Worm (Caenorhabditis elegans) whole organism, young adult: ENCODE data around the gene F37C12.14.

ENCODE experiments used
- B0019.2 ChIP-seq: fragments of 200-800 bp; sonication (Bioruptor generic); conservative IDR thresholded peaks from 2 replicates; pipeline ENCODE4 v1.3.6; 2022; ENCODE audit warnings: missing genetic modification reagents, missing genetic modification characterization, missing compliant biosample characterization
- D2030.7 ChIP-seq: fragments of 200-800 bp; sonication (Bioruptor generic); IDR thresholded peaks from 2 replicates; pipeline ENCODE4 v1.3.6; 2022; ENCODE audit warnings: missing genetic modification reagents, missing genetic modification characterization, missing compliant biosample characterization
- F22D6.2 ChIP-seq: sonication (generic microtip); optimal IDR thresholded peaks from 2 replicates; lab custom pipeline; 2016; ENCODE audit warnings: mild to moderate bottlenecking, missing genetic modification characterization, missing compliant biosample characterization
- F49E8.2 ChIP-seq: sonication (generic microtip); optimal IDR thresholded peaks from 3 replicates; lab custom pipeline; 2017; ENCODE audit warnings: missing genetic modification characterization, mild to moderate bottlenecking, missing compliant biosample characterization, antibody characterized with exemption, moderate library complexity; ENCODE audit not compliant: insufficient read depth
- F55B11.4 ChIP-seq: sonication (generic microtip); optimal IDR thresholded peaks from 2 replicates; lab custom pipeline; 2016; ENCODE audit warnings: missing compliant biosample characterization, missing genetic modification characterization, borderline replicate concordance; ENCODE audit not compliant: insufficient read depth
- F57A8.1 ChIP-seq: fragments of 200-800 bp; sonication (Bioruptor generic); optimal IDR thresholded peaks from 2 replicates; lab custom pipeline; 2018; ENCODE audit warnings: mild to moderate bottlenecking, missing genetic modification characterization, moderate library complexity, missing compliant biosample characterization
- K11D2.4 ChIP-seq: fragments of 200-800 bp; sonication (Bioruptor generic); IDR thresholded peaks from 2 replicates; pipeline ENCODE4 v1.3.6; 2022; ENCODE audit warnings: missing genetic modification reagents, missing genetic modification characterization, missing compliant biosample characterization
- Y53G8AR.9 ChIP-seq: fragments of 200-800 bp; sonication (Bioruptor generic); conservative IDR thresholded peaks from 2 replicates; pipeline ENCODE4 v1.3.6; 2022; ENCODE audit warnings: missing genetic modification reagents, missing genetic modification characterization, missing compliant biosample characterization
- Y56A3A.18 ChIP-seq: fragments of 200-800 bp; sonication (Bioruptor generic); IDR thresholded peaks from 2 replicates; pipeline ENCODE4 v1.3.6; 2022; ENCODE audit warnings: missing genetic modification reagents, missing genetic modification characterization, missing compliant biosample characterization
- Y95B8A.8 ChIP-seq: fragments of 200-800 bp; sonication (Bioruptor generic); IDR thresholded peaks from 2 replicates; pipeline ENCODE4 v1.3.6; 2022; ENCODE audit warnings: missing genetic modification reagents, missing genetic modification characterization, missing compliant biosample characterization
- ZK185.1 ChIP-seq: sonication (generic microtip); optimal IDR thresholded peaks from 2 replicates; lab custom pipeline; 2016; ENCODE audit warnings: mild to moderate bottlenecking, missing genetic modification characterization, missing compliant biosample characterization; ENCODE audit not compliant: poor library complexity, severe bottlenecking
- akir-1 ChIP-seq: fragments of 200-800 bp; sonication (Bioruptor generic); optimal IDR thresholded peaks from 2 replicates; lab custom pipeline; 2018; ENCODE audit warnings: mild to moderate bottlenecking, missing genetic modification characterization, moderate library complexity, missing compliant biosample characterization
- aptf-2 ChIP-seq: fragments of 200-800 bp; sonication (Bioruptor generic); conservative IDR thresholded peaks from 2 replicates; pipeline ENCODE4 v1.3.6; 2022; ENCODE audit warnings: missing genetic modification reagents, missing genetic modification characterization, missing compliant biosample characterization
- aptf-3 ChIP-seq: fragments of 200-800 bp; sonication (Bioruptor generic); IDR thresholded peaks from 2 replicates; pipeline ENCODE4 v1.3.6; 2022; ENCODE audit warnings: missing genetic modification characterization, missing compliant biosample characterization
- cebp-1 ChIP-seq, 2 experiments: fragments of 200-800 bp in 1 of 2; sonication (Bioruptor generic) in 1 of 2; sonication (generic microtip) in 1 of 2; IDR thresholded peaks in 1 of 2; optimal IDR thresholded peaks in 1 of 2; 2 replicates each; pipeline versions ENCODE4 v1.3.6 to Lab custom; 2017 to 2022; ENCODE audit warnings: missing compliant biosample characterization in 2 of 2, missing genetic modification characterization in 2 of 2, mild to moderate bottlenecking in 1 of 2, missing genetic modification reagents in 1 of 2, moderate library complexity in 1 of 2
- cebp-2 ChIP-seq: fragments of 200-800 bp; sonication (Bioruptor generic); IDR thresholded peaks from 2 replicates; pipeline ENCODE4 v1.3.6; 2022; ENCODE audit warnings: missing genetic modification characterization, missing compliant biosample characterization
- ceh-27 ChIP-seq: fragments of 200-800 bp; sonication (Bioruptor generic); optimal IDR thresholded peaks from 2 replicates; lab custom pipeline; 2018; ENCODE audit warnings: mild to moderate bottlenecking, missing genetic modification characterization, moderate library complexity, missing compliant biosample characterization
- ceh-40 ChIP-seq: fragments of 200-800 bp; sonication (Bioruptor generic); IDR thresholded peaks from 2 replicates; pipeline ENCODE4 v1.3.6; 2022; ENCODE audit warnings: missing genetic modification characterization, missing compliant biosample characterization
- dpl-1 ChIP-seq: fragments of 150-350 bp; optimal IDR thresholded peaks from 2 replicates; lab custom pipeline; 2014; ENCODE audit warnings: missing biosample characterization, missing genetic modification reagents, missing genetic modification characterization
- efl-1 ChIP-seq: fragments of 150-350 bp; optimal IDR thresholded peaks from 2 replicates; lab custom pipeline; 2014; ENCODE audit warnings: missing biosample characterization, missing genetic modification reagents, missing genetic modification characterization
- egrh-3 ChIP-seq: fragments of 200-800 bp; sonication (Bioruptor generic); IDR thresholded peaks from 2 replicates; pipeline ENCODE4 v1.3.6; 2022; ENCODE audit warnings: missing genetic modification reagents, missing genetic modification characterization, missing compliant biosample characterization
- gei-17 ChIP-seq: fragments of 200-800 bp; sonication (Bioruptor generic); optimal IDR thresholded peaks from 2 replicates; lab custom pipeline; 2018; ENCODE audit warnings: mild to moderate bottlenecking, missing genetic modification characterization, missing compliant biosample characterization
- him-1 ChIP-seq: sonication (generic microtip); optimal IDR thresholded peaks from 2 replicates; lab custom pipeline; 2016; ENCODE audit warnings: missing genotype, missing genetic modification reagents, missing genetic modification characterization, missing compliant biosample characterization
- hsf-1 ChIP-seq: fragments of 200-800 bp; sonication (Bioruptor generic); IDR thresholded peaks from 2 replicates; pipeline ENCODE4 v1.3.6; 2022; ENCODE audit warnings: missing genetic modification reagents, missing genetic modification characterization, missing compliant biosample characterization
- lag-1 ChIP-seq: fragments of 200-800 bp; sonication (Bioruptor generic); IDR thresholded peaks from 2 replicates; pipeline ENCODE4 v1.3.6; 2022; ENCODE audit warnings: missing genetic modification reagents, missing genetic modification characterization, missing compliant biosample characterization
- lin-26 ChIP-seq: fragments of 200-800 bp; sonication (Bioruptor generic); IDR thresholded peaks from 2 replicates; pipeline ENCODE4 v1.3.6; 2022; ENCODE audit warnings: missing genetic modification reagents, missing genetic modification characterization, missing compliant biosample characterization
- lin-40 ChIP-seq: sonication (generic microtip); optimal IDR thresholded peaks from 2 replicates; lab custom pipeline; 2016; ENCODE audit warnings: missing genetic modification characterization, mild to moderate bottlenecking, missing compliant biosample characterization, missing genotype, missing genetic modification reagents
- lin-54 ChIP-seq: fragments of 200-800 bp; sonication (Bioruptor generic); optimal IDR thresholded peaks from 2 replicates; lab custom pipeline; 2018; ENCODE audit warnings: mild to moderate bottlenecking, missing genetic modification characterization, missing compliant biosample characterization
- lsl-1 ChIP-seq: fragments of 200-800 bp; sonication (Bioruptor generic); optimal IDR thresholded peaks from 2 replicates; lab custom pipeline; 2018; ENCODE audit warnings: mild to moderate bottlenecking, missing genetic modification characterization, moderate library complexity, missing compliant biosample characterization
- madf-3 ChIP-seq: fragments of 200-800 bp; sonication (Bioruptor generic); IDR thresholded peaks from 2 replicates; pipeline ENCODE4 v1.3.6; 2022; ENCODE audit warnings: missing genetic modification reagents, missing genetic modification characterization, missing compliant biosample characterization
- mes-4 ChIP-seq: sonication (generic microtip); optimal IDR thresholded peaks from 2 replicates; lab custom pipeline; 2016; ENCODE audit warnings: missing genotype, missing genetic modification characterization, missing compliant biosample characterization
- nfya-1 ChIP-seq: sonication (generic microtip); optimal IDR thresholded peaks from 2 replicates; lab custom pipeline; 2017; ENCODE audit warnings: antibody characterized with exemption, missing compliant biosample characterization, missing genetic modification characterization, borderline replicate concordance; ENCODE audit not compliant: insufficient read depth
- nfya-2 ChIP-seq: fragments of 200-800 bp; sonication (Bioruptor generic); IDR thresholded peaks from 2 replicates; pipeline ENCODE4 v1.3.6; 2022; ENCODE audit warnings: missing genetic modification reagents, missing genetic modification characterization, missing compliant biosample characterization
- nhr-120 ChIP-seq: fragments of 200-800 bp; sonication (Bioruptor generic); IDR thresholded peaks from 2 replicates; pipeline ENCODE4 v1.3.6; 2022; ENCODE audit warnings: missing genetic modification characterization, missing compliant biosample characterization
- nhr-179 ChIP-seq: sonication (generic microtip); optimal IDR thresholded peaks from 2 replicates; lab custom pipeline; 2016; ENCODE audit warnings: mild to moderate bottlenecking, missing genetic modification characterization, missing compliant biosample characterization
- rec-8 ChIP-seq, 2 experiments: sonication (generic microtip); optimal IDR thresholded peaks; 2 replicates each; lab custom pipeline; 2016; ENCODE audit warnings: mild to moderate bottlenecking in 2 of 2, missing genetic modification characterization in 2 of 2, missing genetic modification reagents in 2 of 2, missing genotype in 2 of 2, missing biosample characterization in 1 of 2, missing compliant biosample characterization in 1 of 2, moderate library complexity in 1 of 2
- repo-1 ChIP-seq: sonication (generic microtip); optimal IDR thresholded peaks from 2 replicates; lab custom pipeline; 2017; ENCODE audit warnings: mild to moderate bottlenecking, missing genetic modification characterization, missing compliant biosample characterization
- snpc-1.3 ChIP-seq: sonication (generic microtip); optimal IDR thresholded peaks from 2 replicates; lab custom pipeline; 2017; ENCODE audit warnings: missing genetic modification characterization, mild to moderate bottlenecking, missing compliant biosample characterization, antibody characterized with exemption, moderate library complexity, missing genotype, missing genetic modification reagents; ENCODE audit not compliant: insufficient read depth
- snpc-4 ChIP-seq, 5 experiments: fragments of 150-350 bp in 1 of 5; sonication (generic microtip) in 4 of 5; optimal IDR thresholded peaks; 2 replicates each; lab custom pipeline; 2014 to 2018; ENCODE audit warnings: missing genetic modification characterization in 5 of 5, missing biosample characterization in 3 of 5, antibody characterized with exemption in 2 of 5, mild to moderate bottlenecking in 2 of 5, missing compliant biosample characterization in 2 of 5, missing genotype in 2 of 5, moderate library complexity in 2 of 5, missing genetic modification reagents in 1 of 5
- sptf-2 ChIP-seq: fragments of 200-800 bp; sonication (Bioruptor generic); optimal IDR thresholded peaks from 2 replicates; lab custom pipeline; 2018; ENCODE audit warnings: mild to moderate bottlenecking, missing genetic modification characterization, missing compliant biosample characterization
- tbp1 ChIP-seq: fragments of 200-800 bp; sonication (Bioruptor generic); optimal IDR thresholded peaks from 2 replicates; lab custom pipeline; 2018; ENCODE audit warnings: mild to moderate bottlenecking, missing genetic modification characterization, missing compliant biosample characterization
- xnd-1 ChIP-seq: sonication (generic microtip); optimal IDR thresholded peaks from 2 replicates; lab custom pipeline; 2016; ENCODE audit warnings: missing genotype, missing genetic modification reagents, missing genetic modification characterization, missing compliant biosample characterization
- ztf-22 ChIP-seq: fragments of 200-800 bp; sonication (Bioruptor generic); optimal IDR thresholded peaks from 2 replicates; lab custom pipeline; 2018; ENCODE audit warnings: mild to moderate bottlenecking, missing genetic modification characterization, moderate library complexity, missing compliant biosample characterization
- ztf-28 ChIP-seq: fragments of 200-800 bp; sonication (Bioruptor generic); IDR thresholded peaks from 2 replicates; pipeline ENCODE4 v1.3.6; 2022; ENCODE audit warnings: missing genetic modification reagents, missing genetic modification characterization, missing compliant biosample characterization
- ztf-3 ChIP-seq: fragments of 200-800 bp; sonication (Bioruptor generic); optimal IDR thresholded peaks from 2 replicates; lab custom pipeline; 2018; ENCODE audit warnings: mild to moderate bottlenecking, missing genetic modification characterization, missing compliant biosample characterization

The F37C12.14 gene

DNA sequence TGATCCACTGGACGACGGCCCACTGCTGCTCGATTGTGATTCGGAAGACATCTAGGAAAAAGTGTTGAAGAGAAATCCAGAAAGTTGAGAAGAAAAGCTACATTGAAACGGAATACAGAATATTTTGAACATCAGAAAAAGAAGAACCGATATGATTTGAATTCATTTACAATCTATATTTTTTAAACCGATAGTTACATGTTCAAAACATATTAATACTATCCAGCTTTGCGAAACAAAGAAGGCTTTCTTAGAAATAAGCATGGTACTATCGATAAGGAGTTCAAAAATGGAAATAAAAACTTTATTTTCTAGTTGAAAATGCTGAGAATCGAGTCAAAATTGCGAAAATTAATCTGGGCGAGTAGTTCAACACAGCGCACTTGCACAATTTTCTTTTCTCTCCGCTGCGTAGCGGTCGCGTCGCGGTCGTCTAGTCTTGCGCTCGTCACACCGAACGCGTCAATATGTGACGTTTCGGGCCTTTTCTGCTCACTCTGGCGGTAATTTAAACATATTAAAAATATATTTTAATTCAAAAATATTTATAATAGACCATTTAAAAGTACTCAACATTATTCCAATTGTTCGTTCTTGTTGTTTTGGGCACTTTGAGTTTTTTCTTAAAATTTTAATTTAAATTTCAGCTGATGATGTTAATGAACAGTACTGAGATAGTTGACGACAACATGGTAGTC lies 23.2 kb downstream of the F37C12.14 start, which contains the start of the genes syf-2 and K04G7.1 (continued):
- peak; percentile 78 for TF ChIP-seq Y53G8AR.9 (GFP tag; lab: Robert Waterston, UW)
- no peak for TF ChIP-seq ztf-3 (GFP tag; lab: Kevin White, UChicago)
- TF ChIP-seq lag-1 (GFP tag; lab: Robert Waterston, UW): no peak
- TF ChIP-seq xnd-1 (tag; lab: Kevin White, UChicago): no peak
- no peak for TF ChIP-seq sptf-2 (GFP tag; lab: Kevin White, UChicago)
- TF ChIP-seq F55B11.4 (tag; lab: Kevin White, UChicago): no peak
- TF ChIP-seq gei-17 (GFP tag; lab: Kevin White, UChicago): peak; percentile 26
- no peak for TF ChIP-seq mes-4 (tag; lab: Kevin White, UChicago)
- TF ChIP-seq Y95B8A.8 (GFP tag; lab: Robert Waterston, UW): peak; percentile 84; the same call in 1 of the 2 replicates
- TF ChIP-seq snpc-1.3 (tag; lab: Kevin White, UChicago): peak; percentile 76
- no peak for TF ChIP-seq rec-8 (tag; optimal IDR thresholded peaks at IDR 0.05; lab: Kevin White, UChicago)
- TF ChIP-seq K11D2.4 (GFP tag; lab: Robert Waterston, UW): peak; percentile 60; the same call in 1 of the 2 replicates
- TF ChIP-seq F57A8.1 (GFP tag; lab: Kevin White, UChicago): no peak
- TF ChIP-seq aptf-3: no peak
- TF ChIP-seq ceh-40: no peak
- TF ChIP-seq hsf-1 (GFP tag; lab: Robert Waterston, UW): peak; percentile 62; the same call in 1 of the 2 replicates
- peak; percentile 7 for TF ChIP-seq ztf-22
- no peak for TF ChIP-seq nhr-179 (tag; lab: Kevin White, UChicago)
- TF ChIP-seq snpc-4 (GFP tag; optimal IDR thresholded peaks at IDR 0.05; lab: Kevin White, UChicago): peak; percentile 77
- TF ChIP-seq snpc-4 (tag; optimal IDR thresholded peaks at IDR 0.05; lab: Kevin White, UChicago): peak; percentile 50 to 81 (median 66)
- TF ChIP-seq repo-1: peak; percentile 1
- TF ChIP-seq madf-3 (GFP tag; lab: Robert Waterston, UW): peak; percentile 100
- TF ChIP-seq him-1 (tag; lab: Kevin White, UChicago): peak; percentile 32
- TF ChIP-seq lin-54: peak; percentile 97
- peak; percentile 64 for TF ChIP-seq ZK185.1
- peak; percentile 79 for TF ChIP-seq lin-40
- peak; percentile 77 for TF ChIP-seq dpl-1 (GFP tag; lab: Kevin White, UChicago)
- no peak for TF ChIP-seq nfya-1 (tag; lab: Kevin White, UChicago)
- no peak for TF ChIP-seq aptf-2 (GFP tag; lab: Robert Waterston, UW)
- TF ChIP-seq tbp1 (GFP tag; lab: Kevin White, UChicago): peak; percentile 71
- TF ChIP-seq nfya-2 (GFP tag; lab: Robert Waterston, UW): no peak
- peak; percentile 69 for TF ChIP-seq cebp-1 (GFP tag; IDR thresholded peaks at IDR 0.05; lab: Robert Waterston, UW)
- peak; percentile 87 for TF ChIP-seq cebp-1 (tag; optimal IDR thresholded peaks at IDR 0.05; lab: Kevin White, UChicago)
- no peak for TF ChIP-seq nhr-120 (GFP tag; lab: Robert Waterston, UW)
- peak; percentile 86 for TF ChIP-seq D2030.7 (GFP tag; lab: Robert Waterston, UW)
- TF ChIP-seq cebp-2 (GFP tag; lab: Robert Waterston, UW): no peak
- TF ChIP-seq ztf-28 (GFP tag; lab: Robert Waterston, UW): no peak
- no peak for TF ChIP-seq akir-1 (GFP tag; lab: Kevin White, UChicago)
- TF ChIP-seq egrh-3 (GFP tag; lab: Robert Waterston, UW): no peak
- peak; percentile 28 for TF ChIP-seq F49E8.2 (tag; lab: Kevin White, UChicago)
- TF ChIP-seq Y56A3A.18 (GFP tag; lab: Robert Waterston, UW): no peak
- TF ChIP-seq lsl-1: peak; percentile 80
- TF ChIP-seq F22D6.2 (tag; lab: Kevin White, UChicago): no peak
- peak; percentile 82 for TF ChIP-seq efl-1
- 0 out of 2 replicates have a peak, but pooled peaks have one; percentile 44 for TF ChIP-seq B0019.2 (GFP tag; lab: Robert Waterston, UW)
- peak; percentile 69 for TF ChIP-seq ceh-27 (GFP tag; lab: Kevin White, UChicago)
- no peak for TF ChIP-seq lin-26 (GFP tag; lab: Robert Waterston, UW)
